Worm (Caenorhabditis elegans): ENCODE results near the gene K11D9.3.

- no peak for TF ChIP-seq nhr-90 (tag; optimal IDR thresholded peaks at IDR 0.05)
- TF ChIP-seq ceh-100 (GFP tag; IDR thresholded peaks at IDR 0.05), result no peak
- TF ChIP-seq unc-62 (GFP tag; optimal IDR thresholded peaks at IDR 0.05), result no peak
- TF ChIP-seq F57C9.4 (tag; optimal IDR thresholded peaks at IDR 0.05), result no peak
- no peak for TF ChIP-seq F49E8.2 (tag; optimal IDR thresholded peaks at IDR 0.05; ENCODE audit: insufficient read depth)
- no peak for TF ChIP-seq ztf-3 (GFP tag; optimal IDR thresholded peaks at IDR 0.05)
- no peak for TF ChIP-seq zim-3 (tag; optimal IDR thresholded peaks at IDR 0.05)
- no peak for TF ChIP-seq unc-130 (GFP tag; optimal IDR thresholded peaks at IDR 0.05)
- no peak for TF ChIP-seq F39B2.1 (GFP tag; IDR thresholded peaks at IDR 0.05)
- TF ChIP-seq snpc-4 (GFP tag; optimal IDR thresholded peaks at IDR 0.05), result no peak
- TF ChIP-seq snpc-4 (tag; optimal IDR thresholded peaks at IDR 0.05), result no peak
- no peak for TF ChIP-seq sea-2 (GFP tag; IDR thresholded peaks at IDR 0.05)
- TF ChIP-seq Y56A3A.18 (GFP tag; IDR thresholded peaks at IDR 0.05), result no peak
- no peak for TF ChIP-seq nfyb-1 (GFP tag; IDR thresholded peaks at IDR 0.05)
These were observed 14.0 kb upstream of the K11D9.3 start for ce11 chrIII:10816045-10816444.
